Worm (Caenorhabditis elegans): Measurements from ENCODE around the gene pdf-1.

ce11 chrIII:6873724-6874123 is 38.6 kb downstream of the pdf-1 start:
- TF ChIP-seq ama-1 (optimal IDR thresholded peaks at IDR 0.05) (no peak), hmbx-1 (tag; optimal IDR thresholded peaks at IDR 0.05) (no peak), aly-1 (tag; optimal IDR thresholded peaks at IDR 0.05) (no peak), hmg-4 (GFP tag; optimal IDR thresholded peaks at IDR 0.05) (no peak), flt-1 (GFP tag; IDR thresholded peaks at IDR 0.05) (no peak), tbx-37 (GFP tag; conservative IDR thresholded peaks at IDR 0.05) (no peak), tbx-11 (GFP tag; IDR thresholded peaks at IDR 0.05) (no peak)
